Worm (Caenorhabditis elegans) whole organism, mixed stage, embryonic: ENCODE results near the gene lgg-1.

Source experiments
- M03D4.4 ChIP-seq: sonication (generic microtip); optimal IDR thresholded peaks from 2 replicates; lab custom pipeline; 2017; ENCODE audit warnings: mild to moderate bottlenecking, missing genetic modification characterization, missing compliant biosample characterization
- bed-3 ChIP-seq: fragments of 200-800 bp; sonication (Bioruptor generic); optimal IDR thresholded peaks from 3 replicates; lab custom pipeline; 2018; ENCODE audit warnings: mild to moderate bottlenecking, missing genetic modification characterization, moderate library complexity, missing compliant biosample characterization
- blmp-1 ChIP-seq: fragments of 150-350 bp; optimal IDR thresholded peaks from 2 replicates; lab custom pipeline; 2014; ENCODE audit warnings: missing biosample characterization, missing genetic modification characterization
- ceh-39 ChIP-seq: fragments of 150-350 bp; optimal IDR thresholded peaks from 2 replicates; lab custom pipeline; 2014; ENCODE audit warnings: missing biosample characterization, missing genetic modification characterization
- ceh-43 ChIP-seq: fragments of 200-800 bp; sonication (Bioruptor generic); optimal IDR thresholded peaks from 2 replicates; lab custom pipeline; 2018; ENCODE audit warnings: mild to moderate bottlenecking, missing genetic modification characterization, moderate library complexity, missing compliant biosample characterization
- ceh-83 ChIP-seq: fragments of 200-800 bp; sonication (Bioruptor generic); optimal IDR thresholded peaks from 2 replicates; lab custom pipeline; 2018; ENCODE audit warnings: mild to moderate bottlenecking, missing genetic modification characterization, missing compliant biosample characterization
- ces-1 ChIP-seq: fragments of 150-350 bp; optimal IDR thresholded peaks from 2 replicates; lab custom pipeline; 2014; ENCODE audit warnings: missing biosample characterization, missing genetic modification reagents, missing genetic modification characterization
- cnd-1 ChIP-seq: fragments of 200-800 bp; sonication (Bioruptor generic); optimal IDR thresholded peaks from 2 replicates; lab custom pipeline; 2018; ENCODE audit warnings: mild to moderate bottlenecking, missing genetic modification characterization, missing compliant biosample characterization
- drap-1 ChIP-seq: fragments of 200-800 bp; sonication (Bioruptor generic); optimal IDR thresholded peaks from 3 replicates; lab custom pipeline; 2018; ENCODE audit warnings: mild to moderate bottlenecking, missing genetic modification characterization, missing compliant biosample characterization
- elt-1 ChIP-seq: sonication (generic microtip); optimal IDR thresholded peaks from 2 replicates; lab custom pipeline; 2017; ENCODE audit warnings: missing genetic modification characterization, mild to moderate bottlenecking, missing compliant biosample characterization, antibody characterized with exemption, moderate library complexity, borderline replicate concordance; ENCODE audit not compliant: insufficient read depth
- elt-3 ChIP-seq: fragments of 150-350 bp; optimal IDR thresholded peaks from 2 replicates; lab custom pipeline; 2014; ENCODE audit warnings: missing biosample characterization, missing genetic modification characterization
- flh-1 ChIP-seq: fragments of 200-800 bp; sonication (Bioruptor generic); optimal IDR thresholded peaks from 2 replicates; lab custom pipeline; 2018; ENCODE audit warnings: mild to moderate bottlenecking, missing genetic modification characterization, moderate library complexity, missing compliant biosample characterization
- ham-2 ChIP-seq: fragments of 200-800 bp; sonication (Bioruptor generic); optimal IDR thresholded peaks from 2 replicates; lab custom pipeline; 2018; ENCODE audit warnings: mild to moderate bottlenecking, missing genetic modification characterization, missing compliant biosample characterization
- hlh-1 ChIP-seq: fragments of 150-350 bp; optimal IDR thresholded peaks from 2 replicates; lab custom pipeline; 2014; ENCODE audit warnings: missing biosample characterization, missing genetic modification reagents, missing genetic modification characterization
- lin-13 ChIP-seq: fragments of 150-350 bp; optimal IDR thresholded peaks from 2 replicates; lab custom pipeline; 2014; ENCODE audit warnings: missing biosample characterization, missing genetic modification characterization
- lin-32 ChIP-seq: fragments of 200-800 bp; sonication (Bioruptor generic); optimal IDR thresholded peaks from 2 replicates; lab custom pipeline; 2018; ENCODE audit warnings: mild to moderate bottlenecking, missing genetic modification characterization, missing compliant biosample characterization
- lsy-2 ChIP-seq: fragments of 150-350 bp; optimal IDR thresholded peaks from 2 replicates; lab custom pipeline; 2014; ENCODE audit warnings: missing biosample characterization, missing genetic modification characterization
- mab-5 ChIP-seq: fragments of 150-350 bp; optimal IDR thresholded peaks from 2 replicates; lab custom pipeline; 2014; ENCODE audit warnings: missing biosample characterization, missing genetic modification characterization
- mep-1 ChIP-seq: fragments of 150-350 bp; optimal IDR thresholded peaks from 2 replicates; lab custom pipeline; 2017; ENCODE audit warnings: missing biosample characterization, missing genetic modification reagents, missing genetic modification characterization, inconsistent platforms
- mls-2 ChIP-seq: sonication (generic microtip); optimal IDR thresholded peaks from 2 replicates; lab custom pipeline; 2016; ENCODE audit warnings: mild to moderate bottlenecking, missing genetic modification characterization, moderate library complexity, missing compliant biosample characterization
- nhr-12 ChIP-seq: fragments of 150-350 bp; optimal IDR thresholded peaks from 2 replicates; lab custom pipeline; 2014; ENCODE audit warnings: missing biosample characterization, missing genetic modification characterization
- nhr-2 ChIP-seq: fragments of 150-350 bp; optimal IDR thresholded peaks from 2 replicates; lab custom pipeline; 2014; ENCODE audit warnings: missing biosample characterization, missing genetic modification characterization
- nhr-237 ChIP-seq: fragments of 150-350 bp; optimal IDR thresholded peaks from 2 replicates; lab custom pipeline; 2014; ENCODE audit warnings: missing biosample characterization, missing genetic modification characterization
- nhr-28 ChIP-seq: fragments of 150-350 bp; optimal IDR thresholded peaks from 2 replicates; lab custom pipeline; 2014; ENCODE audit warnings: missing biosample characterization, missing genetic modification characterization
- nhr-76 ChIP-seq: sonication (generic microtip); optimal IDR thresholded peaks from 2 replicates; lab custom pipeline; 2017; ENCODE audit warnings: missing biosample characterization, missing genetic modification characterization
- pha-4 ChIP-seq: fragments of 150-350 bp; optimal IDR thresholded peaks from 2 replicates; lab custom pipeline; 2018; ENCODE audit warnings: missing biosample characterization, missing genetic modification reagents, missing genetic modification characterization
- sem-2 ChIP-seq: fragments of 200-800 bp; sonication (Bioruptor generic); optimal IDR thresholded peaks from 2 replicates; lab custom pipeline; 2018; ENCODE audit warnings: mild to moderate bottlenecking, missing genetic modification characterization, missing compliant biosample characterization
- snpc-4 ChIP-seq: fragments of 150-350 bp; optimal IDR thresholded peaks from 2 replicates; lab custom pipeline; 2014; ENCODE audit warnings: missing biosample characterization, missing genetic modification characterization
- sptf-1 ChIP-seq: sonication (generic microtip); optimal IDR thresholded peaks from 2 replicates; lab custom pipeline; 2017; ENCODE audit warnings: mild to moderate bottlenecking, missing genetic modification characterization, moderate library complexity, missing compliant biosample characterization
- tbx-8 ChIP-seq: fragments of 200-800 bp; sonication (Bioruptor generic); optimal IDR thresholded peaks from 2 replicates; lab custom pipeline; 2018; ENCODE audit warnings: mild to moderate bottlenecking, missing genetic modification characterization, moderate library complexity, missing compliant biosample characterization
- unc-120 ChIP-seq: sonication (generic microtip); optimal IDR thresholded peaks from 2 replicates; lab custom pipeline; 2017; ENCODE audit warnings: missing genetic modification characterization, missing compliant biosample characterization; ENCODE audit not compliant: poor library complexity, severe bottlenecking
- unc-39 ChIP-seq: fragments of 150-350 bp; optimal IDR thresholded peaks from 2 replicates; lab custom pipeline; 2014; ENCODE audit warnings: missing biosample characterization, missing genetic modification characterization
- unc-62 ChIP-seq: fragments of 150-350 bp; optimal IDR thresholded peaks from 2 replicates; lab custom pipeline; 2014; ENCODE audit warnings: missing biosample characterization, missing genetic modification reagents, missing genetic modification characterization
- zip-8 ChIP-seq: fragments of 150-350 bp; optimal IDR thresholded peaks from 2 replicates; lab custom pipeline; 2014; ENCODE audit warnings: missing biosample characterization, missing genetic modification characterization
- ztf-11 ChIP-seq: fragments of 150-350 bp; optimal IDR thresholded peaks from 2 replicates; lab custom pipeline; 2014; ENCODE audit warnings: missing biosample characterization, missing genetic modification characterization

lgg-1 gene

DNA sequence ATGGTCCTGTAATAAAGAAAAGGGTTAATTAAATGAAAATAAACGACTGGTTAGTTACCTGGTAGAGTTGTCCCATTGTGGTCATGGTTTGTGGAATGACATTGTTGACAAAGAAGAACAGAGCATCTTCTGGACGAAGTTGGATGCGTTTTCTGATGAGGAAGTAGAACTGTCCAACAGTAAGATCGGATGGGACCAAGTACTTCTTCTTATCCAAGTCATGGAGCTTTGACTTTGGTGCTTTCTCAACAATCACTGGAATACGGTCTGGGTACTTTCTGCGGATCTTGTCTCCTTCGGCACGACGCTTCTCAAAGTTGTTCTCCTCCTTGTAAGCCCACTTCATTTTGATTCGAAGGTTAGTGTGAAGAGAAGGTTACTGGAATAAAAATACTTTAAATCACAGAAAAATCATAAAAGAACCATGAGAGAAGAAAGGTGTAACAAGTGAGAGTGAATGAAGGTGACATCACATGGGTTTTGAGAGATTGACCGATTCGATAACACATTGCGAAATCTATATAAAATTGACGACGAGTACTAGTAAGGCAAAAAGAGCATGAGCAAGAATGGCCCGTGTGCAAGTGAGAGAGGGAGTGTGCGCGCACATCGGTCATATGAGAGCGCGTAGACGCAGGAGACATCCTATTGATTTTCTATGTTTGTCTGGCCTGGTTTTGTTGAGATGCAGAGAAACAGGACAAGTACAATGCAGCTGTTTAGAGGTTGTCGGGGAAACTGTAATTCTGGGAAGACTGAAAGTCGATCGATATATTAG, at the start of gene lgg-1:
lgg-1 (minus strand) TSS at position 379 of the 778 bp plus-strand sequence.
- no peak for TF ChIP-seq ham-2 (GFP tag; lab: Kevin White, UChicago)
- TF ChIP-seq blmp-1 (tag; lab: Kevin White, UChicago) = no peak
- TF ChIP-seq nhr-237 (tag; lab: Kevin White, UChicago) = peak; percentile 5
- TF ChIP-seq mep-1 (tag; lab: Kevin White, UChicago) = peak; percentile 34
- TF ChIP-seq hlh-1 (tag; lab: Kevin White, UChicago) = no peak
- no peak for TF ChIP-seq zip-8 (tag; lab: Kevin White, UChicago)
- peak; percentile 22 for TF ChIP-seq pha-4 (tag; lab: Kevin White, UChicago)
- TF ChIP-seq ceh-83 = no peak
- TF ChIP-seq nhr-28 (tag; lab: Kevin White, UChicago) = no peak
- TF ChIP-seq ztf-11 (tag; lab: Kevin White, UChicago) = no peak
- no peak for TF ChIP-seq cnd-1 (tag; lab: Kevin White, UChicago)
- TF ChIP-seq elt-1 = peak; percentile 73
- no peak for TF ChIP-seq elt-3 (tag; lab: Kevin White, UChicago)
- TF ChIP-seq unc-39 (tag; lab: Kevin White, UChicago) = no peak
- TF ChIP-seq nhr-76 (tag; lab: Kevin White, UChicago) = no peak
- TF ChIP-seq lsy-2 (tag; lab: Kevin White, UChicago) = no peak
- TF ChIP-seq sem-2 (GFP tag; lab: Kevin White, UChicago) = no peak
- peak; percentile 18 for TF ChIP-seq ceh-39
- no peak for TF ChIP-seq M03D4.4 (tag; lab: Kevin White, UChicago)
- TF ChIP-seq flh-1 = no peak
- no peak for TF ChIP-seq mls-2 (tag; lab: Kevin White, UChicago)
- TF ChIP-seq nhr-2 (tag; lab: Kevin White, UChicago) = no peak
- TF ChIP-seq bed-3 (GFP tag; lab: Kevin White, UChicago) = no peak
- TF ChIP-seq mab-5 (tag; lab: Kevin White, UChicago) = no peak
- TF ChIP-seq sptf-1 (tag; lab: Kevin White, UChicago) = peak; percentile 35
- TF ChIP-seq tbx-8 (GFP tag; lab: Kevin White, UChicago) = no peak
- TF ChIP-seq ceh-43 (GFP tag; lab: Kevin White, UChicago) = no peak
- no peak for TF ChIP-seq drap-1
- TF ChIP-seq lin-32 (GFP tag; lab: Kevin White, UChicago) = peak; percentile 44
- TF ChIP-seq nhr-12 = no peak
- TF ChIP-seq unc-62 (GFP tag; lab: Kevin White, UChicago) = no peak
- peak; percentile 47 for TF ChIP-seq lin-13 (tag; lab: Kevin White, UChicago)
- no peak for TF ChIP-seq unc-120
- peak; percentile 31 for TF ChIP-seq ces-1 (GFP tag; lab: Kevin White, UChicago)
- no peak for TF ChIP-seq snpc-4

- TF ChIP-seq nhr-2 (tag; lab: Kevin White, UChicago) (peak; percentile 16), unc-62 (GFP tag; lab: Kevin White, UChicago) (peak; percentile 56), ces-1 (GFP tag; lab: Kevin White, UChicago) (no peak), hlh-1 (tag; lab: Kevin White, UChicago) (peak; percentile 81)
These were observed 46.5 kb upstream of the lgg-1 start for ce11 chrII:6394037-6394436.

- no peak for TF ChIP-seq ceh-43 (GFP tag; lab: Kevin White, UChicago)
- no peak for TF ChIP-seq unc-62 (GFP tag; lab: Kevin White, UChicago)
- TF ChIP-seq elt-1 = no peak
- TF ChIP-seq elt-3 (tag; lab: Kevin White, UChicago) = no peak
- TF ChIP-seq ham-2 (GFP tag; lab: Kevin White, UChicago) = no peak
- no peak for TF ChIP-seq unc-39 (tag; lab: Kevin White, UChicago)
- no peak for TF ChIP-seq mls-2 (tag; lab: Kevin White, UChicago)
- TF ChIP-seq nhr-76 (tag; lab: Kevin White, UChicago) = no peak
- TF ChIP-seq cnd-1 (tag; lab: Kevin White, UChicago) = no peak
- no peak for TF ChIP-seq flh-1
- TF ChIP-seq nhr-28 (tag; lab: Kevin White, UChicago) = no peak
- no peak for TF ChIP-seq zip-8 (tag; lab: Kevin White, UChicago)
- TF ChIP-seq nhr-12 = no peak
- TF ChIP-seq ceh-83 = no peak
- no peak for TF ChIP-seq bed-3 (GFP tag; lab: Kevin White, UChicago)
- TF ChIP-seq unc-120 = no peak
- TF ChIP-seq tbx-8 (GFP tag; lab: Kevin White, UChicago) = no peak
- no peak for TF ChIP-seq ces-1 (GFP tag; lab: Kevin White, UChicago)
- TF ChIP-seq mab-5 (tag; lab: Kevin White, UChicago) = no peak
- TF ChIP-seq, all 35 proteins: peak for 0
These were observed 43.7 kb upstream of the lgg-1 start, which contains the start of gene F58F12.3 for ce11 chrII:6391195-6391594. Gene F58F12.3, minus strand, starts transcription at chrII:6391295.
